Worm (Caenorhabditis elegans): ENCODE measurements around the gene F40H3.1.

F40H3.1 gene

ce11 chrII:6142539-6142938, 37.1 kb upstream of the F40H3.1 start:
- no peak for TF ChIP-seq snpc-4 (tag; optimal IDR thresholded peaks at IDR 0.05)
- no peak for TF ChIP-seq nhr-43 (tag; optimal IDR thresholded peaks at IDR 0.05; ENCODE audit: poor library complexity, severe bottlenecking)
- no peak for TF ChIP-seq ceh-28 (tag; optimal IDR thresholded peaks at IDR 0.05)
- TF ChIP-seq fkh-10 (GFP tag; optimal IDR thresholded peaks at IDR 0.05), result peak; percentile 63
- no peak for TF ChIP-seq ceh-82 (tag; optimal IDR thresholded peaks at IDR 0.05)
- TF ChIP-seq jun-1 (tag; optimal IDR thresholded peaks at IDR 0.05), result no peak
- no peak for TF ChIP-seq fkh-2 (tag; optimal IDR thresholded peaks at IDR 0.05)
- TF ChIP-seq nhr-237 (tag; optimal IDR thresholded peaks at IDR 0.05), result no peak

ce11 chrII:6147131-6147530, 32.5 kb upstream of the F40H3.1 start:
- TF ChIP-seq daf-12 (tag; optimal IDR thresholded peaks at IDR 0.05) (no peak), fkh-2 (tag; optimal IDR thresholded peaks at IDR 0.05) (no peak), nhr-237 (tag; optimal IDR thresholded peaks at IDR 0.05) (no peak), nhr-11 (tag; optimal IDR thresholded peaks at IDR 0.05) (no peak), aly-2 (tag; optimal IDR thresholded peaks at IDR 0.05) (no peak), jun-1 (tag; optimal IDR thresholded peaks at IDR 0.05) (no peak), skn-1 (tag; optimal IDR thresholded peaks at IDR 0.05) (no peak), nhr-43 (tag; optimal IDR thresholded peaks at IDR 0.05; ENCODE audit: poor library complexity, severe bottlenecking) (no peak), lin-15B (tag; optimal IDR thresholded peaks at IDR 0.05) (no peak), sea-2 (GFP tag; optimal IDR thresholded peaks at IDR 0.05) (no peak), nhr-12 (tag; optimal IDR thresholded peaks at IDR 0.05) (no peak), unc-39 (tag; optimal IDR thresholded peaks at IDR 0.05) (no peak), zag-1 (tag; optimal IDR thresholded peaks at IDR 0.05) (no peak), eor-1 (tag; optimal IDR thresholded peaks at IDR 0.05) (no peak), elt-3 (tag; optimal IDR thresholded peaks at IDR 0.05) (no peak), fkh-10 (GFP tag; optimal IDR thresholded peaks at IDR 0.05) (no peak), tbx-2 (tag; optimal IDR thresholded peaks at IDR 0.05) (no peak), egl-27 (tag; optimal IDR thresholded peaks at IDR 0.05) (no peak), unc-62 (GFP tag; optimal IDR thresholded peaks at IDR 0.05) (no peak), pqm-1 (tag; optimal IDR thresholded peaks at IDR 0.05) (no peak)

ce11 chrII:6148369-6148768, 31.3 kb upstream of the F40H3.1 start:
- TF ChIP-seq pha-4 (tag; optimal IDR thresholded peaks at IDR 0.05) (no peak), nhr-11 (tag; optimal IDR thresholded peaks at IDR 0.05) (no peak), nhr-43 (tag; optimal IDR thresholded peaks at IDR 0.05; ENCODE audit: poor library complexity, severe bottlenecking) (no peak), R02D3.7 (tag; optimal IDR thresholded peaks at IDR 0.05) (no peak), nfya-1 (tag; optimal IDR thresholded peaks at IDR 0.05; ENCODE audit: insufficient read depth) (peak; percentile 30), fkh-10 (GFP tag; optimal IDR thresholded peaks at IDR 0.05) (peak; percentile 82), nhr-67 (tag; optimal IDR thresholded peaks at IDR 0.05) (no peak), ceh-82 (tag; optimal IDR thresholded peaks at IDR 0.05) (no peak), elt-3 (tag; optimal IDR thresholded peaks at IDR 0.05) (no peak), elt-2 (tag; optimal IDR thresholded peaks at IDR 0.05) (no peak)

- TF ChIP-seq fkh-10 (GFP tag; optimal IDR thresholded peaks at IDR 0.05) (peak; percentile 75), nfya-1 (tag; optimal IDR thresholded peaks at IDR 0.05; ENCODE audit: insufficient read depth) (peak; percentile 22), nhr-43 (tag; optimal IDR thresholded peaks at IDR 0.05; ENCODE audit: poor library complexity, severe bottlenecking) (no peak)
These were observed 30.2 kb upstream of the F40H3.1 start for ce11 chrII:6149434-6149833.

ce11 chrII:6158111-6158510, 21.5 kb upstream of the F40H3.1 start:
- TF ChIP-seq fos-1 (tag; optimal IDR thresholded peaks at IDR 0.05), result no peak
- TF ChIP-seq ceh-16 (tag; optimal IDR thresholded peaks at IDR 0.05), result no peak
- TF ChIP-seq mml-1 (tag; optimal IDR thresholded peaks at IDR 0.05), result no peak
- TF ChIP-seq lsy-12 (tag; optimal IDR thresholded peaks at IDR 0.05), result no peak
- no peak for TF ChIP-seq nhr-12 (tag; optimal IDR thresholded peaks at IDR 0.05)
- TF ChIP-seq lin-39 (tag; optimal IDR thresholded peaks at IDR 0.05), result no peak
- no peak for TF ChIP-seq elt-3 (tag; optimal IDR thresholded peaks at IDR 0.05)
- no peak for TF ChIP-seq unc-62 (GFP tag; optimal IDR thresholded peaks at IDR 0.05)
- no peak for TF ChIP-seq fkh-10 (GFP tag; optimal IDR thresholded peaks at IDR 0.05)
- TF ChIP-seq elt-2 (tag; optimal IDR thresholded peaks at IDR 0.05), result no peak
- no peak for TF ChIP-seq nhr-76 (tag; optimal IDR thresholded peaks at IDR 0.05)
- TF ChIP-seq ZK546.5 (tag; optimal IDR thresholded peaks at IDR 0.05), result no peak
- no peak for TF ChIP-seq jun-1 (tag; optimal IDR thresholded peaks at IDR 0.05)
